Worm (Caenorhabditis elegans) whole organism, L4 larva: Measurements from ENCODE around the gene col-13.

Experiments
- D1046.2 ChIP-seq: fragments of 200-800 bp; sonication (Bioruptor generic); IDR thresholded peaks from 2 replicates; pipeline ENCODE4 v1.3.6; 2022; ENCODE audit warnings: missing genetic modification characterization, missing compliant biosample characterization
- T20F7.1 ChIP-seq: fragments of 200-800 bp; sonication (Bioruptor generic); optimal IDR thresholded peaks from 2 replicates; lab custom pipeline; 2018; ENCODE audit warnings: mild to moderate bottlenecking, missing genetic modification characterization, missing compliant biosample characterization
- T26A8.4 ChIP-seq: fragments of 200-800 bp; sonication (Bioruptor generic); IDR thresholded peaks from 2 replicates; pipeline ENCODE4 v1.3.6; 2022; ENCODE audit warnings: missing genetic modification characterization, missing compliant biosample characterization
- Y48G9A.11 ChIP-seq: fragments of 200-800 bp; sonication (Bioruptor generic); IDR thresholded peaks from 2 replicates; pipeline ENCODE4 v1.3.6; 2022; ENCODE audit warnings: missing genetic modification reagents, missing genetic modification characterization, missing compliant biosample characterization
- aha-1 ChIP-seq: fragments of 150-350 bp; peaks from one replicate; lab custom pipeline; 2014; ENCODE audit warnings: missing biosample characterization, missing genetic modification characterization
- arid-1 ChIP-seq: fragments of 200-800 bp; sonication (Bioruptor generic); conservative IDR thresholded peaks from 2 replicates; pipeline ENCODE4 v1.3.6; 2022; ENCODE audit warnings: missing genetic modification reagents, missing genetic modification characterization, missing compliant biosample characterization
- attf-4 ChIP-seq: sonication (generic microtip); optimal IDR thresholded peaks from 3 replicates; lab custom pipeline; 2017; ENCODE audit warnings: missing biosample characterization, missing genetic modification characterization
- ceh-20 ChIP-seq: fragments of 200-800 bp; sonication (Bioruptor generic); IDR thresholded peaks from 2 replicates; pipeline ENCODE4 v1.3.6; 2022; ENCODE audit warnings: missing genetic modification reagents, missing genetic modification characterization, missing compliant biosample characterization
- cey-2 ChIP-seq: sonication (generic microtip); optimal IDR thresholded peaks from 3 replicates; lab custom pipeline; 2017; ENCODE audit warnings: missing genetic modification characterization, mild to moderate bottlenecking, missing compliant biosample characterization, antibody characterized with exemption, borderline replicate concordance; ENCODE audit not compliant: insufficient read depth
- ctbp-1 ChIP-seq: fragments of 200-800 bp; sonication (Bioruptor generic); IDR thresholded peaks from 2 replicates; pipeline ENCODE4 v1.3.6; 2022; ENCODE audit warnings: missing genetic modification reagents, missing genetic modification characterization, missing compliant biosample characterization
- dpl-1 ChIP-seq: fragments of 150-350 bp; optimal IDR thresholded peaks from 2 replicates; lab custom pipeline; 2014; ENCODE audit warnings: missing biosample characterization, missing genetic modification reagents, missing genetic modification characterization
- egl-27 ChIP-seq: sonication (generic microtip); optimal IDR thresholded peaks from 3 replicates; lab custom pipeline; 2017; ENCODE audit warnings: missing biosample characterization, missing genetic modification reagents, missing genetic modification characterization
- fos-1 ChIP-seq: fragments of 150-350 bp; optimal IDR thresholded peaks from 2 replicates; lab custom pipeline; 2014; ENCODE audit warnings: missing biosample characterization, missing genetic modification characterization
- hif-1 ChIP-seq, 2 experiments: sonication (generic microtip); optimal IDR thresholded peaks; 2 replicates each; lab custom pipeline; 2016 to 2017; ENCODE audit warnings: missing compliant biosample characterization in 2 of 2, missing genetic modification characterization in 2 of 2, missing genetic modification reagents in 2 of 2, missing genotype in 2 of 2, mild to moderate bottlenecking in 1 of 2
- hmg-1.1 ChIP-seq: fragments of 200-800 bp; sonication (Bioruptor generic); IDR thresholded peaks from 2 replicates; pipeline ENCODE4 v1.3.6; 2022; ENCODE audit warnings: missing genetic modification reagents, missing genetic modification characterization, missing compliant biosample characterization
- lim-7 ChIP-seq: fragments of 200-800 bp; sonication (Bioruptor generic); IDR thresholded peaks from 2 replicates; pipeline ENCODE4 v1.3.6; 2022; ENCODE audit warnings: missing genetic modification characterization, missing compliant biosample characterization
- lin-13 ChIP-seq: fragments of 150-350 bp; optimal IDR thresholded peaks from 2 replicates; lab custom pipeline; 2014; ENCODE audit warnings: missing biosample characterization, missing genetic modification reagents, missing genetic modification characterization
- lin-15B ChIP-seq: fragments of 150-350 bp; sonication (generic microtip); optimal IDR thresholded peaks from 3 replicates; lab custom pipeline; 2014; ENCODE audit warnings: missing biosample characterization, missing genetic modification characterization
- madf-5 ChIP-seq, 2 experiments: fragments of 200-800 bp; sonication (Bioruptor generic); IDR thresholded peaks; 2 replicates each; pipeline ENCODE4 v1.3.6; 2022; ENCODE audit warnings: missing compliant biosample characterization in 2 of 2, missing genetic modification characterization in 2 of 2
- madf-9 ChIP-seq: fragments of 200-800 bp; sonication (Bioruptor generic); conservative IDR thresholded peaks from 2 replicates; pipeline ENCODE4 v1.3.6; 2022; ENCODE audit warnings: missing genetic modification reagents, missing genetic modification characterization, missing compliant biosample characterization
- nhr-10 ChIP-seq: fragments of 150-350 bp; optimal IDR thresholded peaks from 2 replicates; lab custom pipeline; 2014; ENCODE audit warnings: missing biosample characterization, missing genetic modification characterization
- nhr-102 ChIP-seq: sonication (generic microtip); optimal IDR thresholded peaks from 2 replicates; lab custom pipeline; 2016; ENCODE audit warnings: mild to moderate bottlenecking, missing genetic modification characterization, moderate library complexity, missing compliant biosample characterization
- nhr-111 ChIP-seq: fragments of 200-800 bp; sonication (Bioruptor generic); optimal IDR thresholded peaks from 2 replicates; lab custom pipeline; 2018; ENCODE audit warnings: mild to moderate bottlenecking, missing genetic modification characterization, missing compliant biosample characterization
- nhr-28 ChIP-seq: fragments of 150-350 bp; optimal IDR thresholded peaks from 2 replicates; lab custom pipeline; 2014; ENCODE audit warnings: missing biosample characterization, missing genetic modification characterization
- nhr-48 ChIP-seq: sonication (generic microtip); optimal IDR thresholded peaks from 2 replicates; lab custom pipeline; 2016; ENCODE audit warnings: mild to moderate bottlenecking, missing genetic modification characterization, missing compliant biosample characterization
- rbr-2 ChIP-seq: sonication (generic microtip); optimal IDR thresholded peaks from 2 replicates; lab custom pipeline; 2016; ENCODE audit warnings: missing genotype, missing genetic modification characterization, missing compliant biosample characterization
- saeg-2 ChIP-seq: fragments of 200-800 bp; sonication (Bioruptor generic); IDR thresholded peaks from 2 replicates; pipeline ENCODE4 v1.3.6; 2022; ENCODE audit warnings: missing genetic modification reagents, missing genetic modification characterization, missing compliant biosample characterization
- sdz-12 ChIP-seq: fragments of 200-800 bp; sonication (Bioruptor generic); optimal IDR thresholded peaks from 2 replicates; lab custom pipeline; 2018; ENCODE audit warnings: mild to moderate bottlenecking, missing genetic modification characterization, missing compliant biosample characterization
- set-16 ChIP-seq: fragments of 200-800 bp; sonication (Bioruptor generic); IDR thresholded peaks from 2 replicates; pipeline ENCODE4 v1.3.6; 2022; ENCODE audit warnings: missing genetic modification reagents, missing genetic modification characterization, missing compliant biosample characterization
- snpc-4 ChIP-seq: fragments of 150-350 bp; optimal IDR thresholded peaks from 2 replicates; lab custom pipeline; 2014; ENCODE audit warnings: missing biosample characterization, missing genetic modification characterization
- spr-1 ChIP-seq: sonication (generic microtip); optimal IDR thresholded peaks from 2 replicates; lab custom pipeline; 2016; ENCODE audit warnings: mild to moderate bottlenecking, missing genetic modification characterization, missing compliant biosample characterization
- unc-62 ChIP-seq, 3 experiments: fragments of 150-350 bp in 1 of 3; sonication (generic microtip); optimal IDR thresholded peaks in 2 of 3; peaks in 1 of 3; 1 replicate in 1 of 3; 2 replicates in 2 of 3; lab custom pipeline; 2014 to 2017; ENCODE audit warnings: missing biosample characterization in 3 of 3, missing genetic modification characterization in 3 of 3, missing genetic modification reagents in 3 of 3, missing genotype in 1 of 3
- vab-7 ChIP-seq: fragments of 200-800 bp; sonication (Bioruptor generic); IDR thresholded peaks from 2 replicates; pipeline ENCODE4 v1.3.6; 2022; ENCODE audit warnings: missing genetic modification reagents, missing genetic modification characterization, missing compliant biosample characterization
- zag-1 ChIP-seq: fragments of 150-350 bp; optimal IDR thresholded peaks from 2 replicates; lab custom pipeline; 2014; ENCODE audit warnings: missing biosample characterization, missing genetic modification characterization
- zfp-2 ChIP-seq: sonication (generic microtip); optimal IDR thresholded peaks from 2 replicates; lab custom pipeline; 2016; ENCODE audit warnings: mild to moderate bottlenecking, missing genetic modification characterization, missing compliant biosample characterization
- zip-11 ChIP-seq: fragments of 200-800 bp; sonication (Bioruptor generic); IDR thresholded peaks from 2 replicates; pipeline ENCODE4 v1.3.6; 2022; ENCODE audit warnings: missing genetic modification characterization, missing compliant biosample characterization
- ztf-7 ChIP-seq: fragments of 150-350 bp; optimal IDR thresholded peaks from 2 replicates; lab custom pipeline; 2014; ENCODE audit warnings: missing biosample characterization, missing genetic modification characterization

col-13 gene

DNA sequence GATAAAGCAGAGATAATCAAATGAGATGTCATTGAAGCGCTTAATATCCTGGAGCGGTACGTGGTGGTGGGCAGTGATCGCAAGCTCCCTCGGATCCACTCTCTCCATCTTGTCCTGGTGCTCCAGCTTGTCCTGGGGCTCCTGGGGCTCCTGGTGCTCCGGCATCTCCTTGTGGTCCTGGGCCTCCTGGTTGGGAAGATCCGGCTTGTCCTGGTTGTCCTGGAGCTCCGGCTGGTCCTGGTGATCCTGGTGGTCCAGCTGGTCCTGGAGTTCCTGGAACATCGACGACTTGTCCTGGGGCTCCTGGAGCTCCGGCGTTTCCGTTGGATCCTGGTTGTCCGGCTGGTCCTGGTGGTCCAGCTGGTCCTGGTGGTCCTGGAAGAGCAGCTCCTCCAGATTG is 2.3 kb upstream of the col-13 start:
- peak; percentile 48; the same call in 1 of the 2 replicates for TF ChIP-seq ceh-20 (GFP tag; lab: Robert Waterston, UW)
- 0 out of 4 replicates have a peak, but pooled peaks of 1 of the 2 experiments have one; percentile 51 for TF ChIP-seq madf-5 (GFP tag; IDR thresholded peaks at IDR 0.05; lab: Robert Waterston, UW)
- TF ChIP-seq ctbp-1 = peak; percentile 49
- peak; percentile 97 for TF ChIP-seq set-16 (GFP tag; lab: Robert Waterston, UW)

DNA sequence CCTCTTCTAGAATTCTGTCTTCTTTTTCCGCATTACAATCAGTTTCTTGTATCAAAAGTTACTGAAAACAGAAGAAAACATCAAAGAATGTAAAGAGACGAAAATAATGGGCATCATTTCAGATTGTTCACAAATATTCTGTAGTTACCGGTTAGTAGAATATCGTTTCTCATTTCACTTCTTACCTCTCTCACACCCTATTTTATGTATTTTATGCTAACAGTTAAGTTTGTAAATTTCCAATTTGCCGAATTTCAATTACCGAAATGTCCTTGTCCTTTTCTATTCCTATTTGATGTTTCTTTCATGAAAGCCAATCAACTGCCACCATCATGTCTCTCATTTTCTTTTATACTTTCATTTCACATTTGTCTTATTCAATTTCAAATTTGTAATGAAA is 1.8 kb upstream of the col-13 start:
- TF ChIP-seq nhr-111 (GFP tag; lab: Kevin White, UChicago) (no peak), spr-1 (no peak), rbr-2 (tag; lab: Kevin White, UChicago) (no peak), sdz-12 (GFP tag; lab: Kevin White, UChicago) (no peak), zfp-2 (tag; lab: Kevin White, UChicago) (no peak), D1046.2 (GFP tag; lab: Robert Waterston, UW) (no peak), cey-2 (peak; percentile 4), T26A8.4 (peak; percentile 62; the same call in 1 of the 2 replicates), egl-27 (tag; lab: Kevin White, UChicago) (no peak), Y48G9A.11 (GFP tag; lab: Robert Waterston, UW) (no peak), unc-62 (GFP tag; optimal IDR thresholded peaks at IDR 0.05 in 1 of 2; lab: Kevin White, UChicago) (peak in 1 of 2 experiments; percentile 66), unc-62 (tag; optimal IDR thresholded peaks at IDR 0.05; lab: Kevin White, UChicago) (no peak), nhr-10 (tag; lab: Kevin White, UChicago) (no peak), T20F7.1 (GFP tag; lab: Kevin White, UChicago) (peak; percentile 6)

DNA sequence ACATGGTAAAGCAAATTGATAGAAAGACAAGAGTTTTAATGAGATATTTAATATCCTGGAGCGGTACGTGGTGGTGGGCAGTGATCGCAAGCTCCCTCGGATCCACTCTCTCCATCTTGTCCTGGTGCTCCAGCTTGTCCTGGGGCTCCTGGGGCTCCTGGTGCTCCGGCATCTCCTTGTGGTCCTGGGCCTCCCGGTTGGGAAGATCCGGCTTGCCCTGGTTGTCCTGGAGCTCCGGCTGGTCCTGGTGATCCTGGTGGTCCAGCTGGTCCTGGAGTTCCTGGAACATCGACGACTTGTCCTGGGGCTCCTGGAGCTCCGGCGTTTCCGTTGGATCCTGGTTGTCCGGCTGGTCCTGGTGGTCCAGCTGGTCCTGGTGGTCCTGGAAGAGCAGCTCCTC is 859 bp downstream of the col-13 start:
- TF ChIP-seq madf-5 (GFP tag; IDR thresholded peaks at IDR 0.05; lab: Robert Waterston, UW) (peak in 1 of 2 experiments; percentile 59; a peak in 1 of 4 replicates), set-16 (GFP tag; lab: Robert Waterston, UW) (peak; percentile 96)
- TF ChIP-seq, all 104 proteins: peak for 2; not testable (repeated sequence) for 102

DNA sequence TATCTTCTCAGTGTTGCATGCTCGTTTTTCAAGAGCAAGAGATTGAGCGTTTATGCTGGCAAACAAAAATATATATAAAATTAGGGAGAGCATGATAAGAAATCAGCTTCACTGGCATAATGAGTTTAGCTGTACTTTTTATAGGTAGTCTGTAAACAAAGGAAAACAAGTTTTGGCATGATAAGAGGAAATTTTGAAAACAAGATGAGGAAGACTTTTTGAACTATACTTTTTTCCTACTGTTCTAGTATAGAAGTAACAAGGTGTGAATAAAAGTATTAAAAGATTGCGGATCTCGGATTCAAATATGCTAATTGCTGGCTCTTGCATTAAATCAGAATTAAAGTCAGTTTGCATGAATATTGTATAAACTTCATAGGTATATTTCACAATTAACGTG is 2.7 kb downstream of the col-13 start, which contains the start of gene F15H10.5:
TSS of gene F15H10.5 (minus strand) at position 101 of the 400 bp plus-strand sequence.
- TF ChIP-seq zag-1 (tag; lab: Kevin White, UChicago) = no peak
- no peak for TF ChIP-seq snpc-4
- TF ChIP-seq madf-9 (GFP tag; lab: Robert Waterston, UW) = no peak
- no peak for TF ChIP-seq ztf-7 (tag; lab: Kevin White, UChicago)
- TF ChIP-seq zip-11 (GFP tag; lab: Robert Waterston, UW) = no peak
- TF ChIP-seq arid-1 (GFP tag; lab: Robert Waterston, UW) = no peak
- TF ChIP-seq nhr-28 (tag; lab: Kevin White, UChicago) = no peak
- TF ChIP-seq aha-1 (tag; lab: Kevin White, UChicago) = no peak
- TF ChIP-seq nhr-48 (tag; lab: Kevin White, UChicago) = no peak
- no peak for TF ChIP-seq fos-1 (tag; lab: Kevin White, UChicago)
- no peak for TF ChIP-seq lim-7 (GFP tag; lab: Robert Waterston, UW)
- TF ChIP-seq hif-1 (tag; optimal IDR thresholded peaks at IDR 0.05; lab: Kevin White, UChicago) = no peak
- no peak for TF ChIP-seq lin-15B (tag; lab: Kevin White, UChicago)
- TF ChIP-seq sdz-12 (GFP tag; lab: Kevin White, UChicago) = no peak
- no peak for TF ChIP-seq lin-13
- TF ChIP-seq attf-4 = no peak
- no peak for TF ChIP-seq dpl-1 (GFP tag; lab: Kevin White, UChicago)
- TF ChIP-seq vab-7 (GFP tag; lab: Robert Waterston, UW) = no peak

DNA sequence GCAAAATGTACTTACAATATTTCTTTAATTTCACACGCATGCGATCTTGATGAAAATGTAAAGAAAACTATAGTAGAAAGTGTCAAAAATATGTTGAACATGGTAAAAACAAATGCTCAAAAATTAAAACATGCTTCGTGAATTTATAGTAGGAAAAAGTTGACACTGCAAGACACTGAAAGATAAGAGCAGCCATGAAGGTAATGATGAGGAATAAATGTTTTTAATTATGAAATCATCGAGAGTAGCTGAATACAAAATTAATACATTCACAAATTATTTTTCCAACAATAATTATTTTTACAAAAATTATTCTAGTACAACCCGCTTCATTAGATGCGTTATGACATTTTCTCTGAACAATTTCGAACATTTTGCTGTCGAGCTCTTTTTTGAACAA is 4.8 kb downstream of the col-13 start, which contains the start of gene F15H10.10:
TSS of gene F15H10.10 (minus strand) at position 101 of the 400 bp plus-strand sequence.
- TF ChIP-seq saeg-2 (GFP tag; lab: Robert Waterston, UW) (no peak), nhr-102 (no peak), aha-1 (tag; lab: Kevin White, UChicago) (no peak), D1046.2 (GFP tag; lab: Robert Waterston, UW) (no peak), hmg-1.1 (GFP tag; lab: Robert Waterston, UW) (no peak), nhr-48 (tag; lab: Kevin White, UChicago) (no peak)
